Worm (Caenorhabditis elegans): ENCODE measurements around the gene F31E8.5.

ce11 chrII:6840663-6841062 is 33.6 kb upstream of the F31E8.5 start:
- no peak for TF ChIP-seq F52B5.7 (tag; optimal IDR thresholded peaks at IDR 0.05)
- TF ChIP-seq ama-1 (optimal IDR thresholded peaks at IDR 0.05), result no peak
- TF ChIP-seq ama-1 (GFP tag; optimal IDR thresholded peaks at IDR 0.05), result no peak
- TF ChIP-seq somi-1 (GFP tag; optimal IDR thresholded peaks at IDR 0.05), result no peak
- TF ChIP-seq nhr-80 (tag; optimal IDR thresholded peaks at IDR 0.05), result no peak
- TF ChIP-seq B0261.1 (tag; optimal IDR thresholded peaks at IDR 0.05), result no peak
